Worm (Caenorhabditis elegans): Measurements from ENCODE around the gene cyp-33D3.

ce11 chrV:18873833-18874232, 36.8 kb upstream of the cyp-33D3 start, which contains the start of gene ceh-51:
- TF ChIP-seq ref-1 (GFP tag; conservative IDR thresholded peaks at IDR 0.05) (no peak), T22C8.4 (GFP tag; IDR thresholded peaks at IDR 0.05) (no peak), tab-1 (GFP tag; IDR thresholded peaks at IDR 0.05) (no peak), ztf-29 (GFP tag; IDR thresholded peaks at IDR 0.05) (no peak), ztf-23 (GFP tag; IDR thresholded peaks at IDR 0.05) (no peak), flt-1 (GFP tag; IDR thresholded peaks at IDR 0.05) (no peak), cog-1 (tag; optimal IDR thresholded peaks at IDR 0.05) (no peak), med-1 (GFP tag; optimal IDR thresholded peaks at IDR 0.05; ENCODE audit: insufficient read depth) (no peak), klf-2 (GFP tag; conservative IDR thresholded peaks at IDR 0.05) (no peak)
